Fruit fly (Drosophila melanogaster) whole organism, embryonic: Measurements from ENCODE around the gene CG43168.

Source experiments
- BEAF-32 ChIP-seq: fragments of 200-800 bp; sonication (Bioruptor generic); optimal IDR thresholded peaks from 3 replicates; lab custom pipeline; 2017; ENCODE audit warnings: missing biosample characterization, missing genetic modification characterization, mild to moderate bottlenecking, moderate library complexity, missing genetic modification reagents
- BtbVII ChIP-seq: fragments of 200-800 bp; sonication (Bioruptor generic); optimal IDR thresholded peaks from 3 replicates; lab custom pipeline; 2017; ENCODE audit warnings: missing biosample characterization, mild to moderate bottlenecking, missing genetic modification characterization
- CG14710 ChIP-seq: fragments of 200-800 bp; sonication (Bioruptor generic); optimal IDR thresholded peaks from 3 replicates; lab custom pipeline; 2019; ENCODE audit warnings: missing biosample characterization, mild to moderate bottlenecking, missing genetic modification characterization, moderate library complexity
- CG15011 ChIP-seq: fragments of 200-800 bp; sonication (Bioruptor generic); optimal IDR thresholded peaks from 3 replicates; lab custom pipeline; 2018; ENCODE audit warnings: missing biosample characterization, mild to moderate bottlenecking, missing genetic modification characterization
- CG30020 ChIP-seq: fragments of 200-800 bp; optimal IDR thresholded peaks from 2 replicates; lab custom pipeline; 2019; ENCODE audit warnings: missing biosample characterization, mild to moderate bottlenecking, missing genetic modification characterization, moderate library complexity
- CG8388 ChIP-seq: fragments of 200-800 bp; sonication (Bioruptor generic); optimal IDR thresholded peaks from 2 replicates; lab custom pipeline; 2019; ENCODE audit warnings: missing biosample characterization, mild to moderate bottlenecking, missing genetic modification characterization, moderate library complexity
- CG8478 ChIP-seq: fragments of >200 bp; optimal IDR thresholded peaks from 2 replicates; lab custom pipeline; 2018
- CG9609 ChIP-seq: fragments of 200-800 bp; sonication (Bioruptor generic); optimal IDR thresholded peaks from 3 replicates; lab custom pipeline; 2016; ENCODE audit warnings: missing biosample characterization, missing genetic modification characterization
- CG9797 ChIP-seq: fragments of 200-800 bp; sonication (Bioruptor generic); optimal IDR thresholded peaks from 3 replicates; lab custom pipeline; 2018; ENCODE audit warnings: missing biosample characterization, mild to moderate bottlenecking, missing genetic modification characterization
- D19A ChIP-seq: fragments of 200-800 bp; optimal IDR thresholded peaks from 3 replicates; lab custom pipeline; 2019; ENCODE audit warnings: missing biosample characterization, mild to moderate bottlenecking, missing genetic modification characterization, moderate library complexity
- Dek ChIP-seq: fragments of 200-800 bp; sonication (Bioruptor generic); optimal IDR thresholded peaks from 3 replicates; lab custom pipeline; 2019; ENCODE audit warnings: missing biosample characterization, mild to moderate bottlenecking, missing genetic modification characterization, moderate library complexity
- Dll ChIP-seq: fragments of 200-800 bp; sonication (Bioruptor generic); IDR thresholded peaks from 4 replicates; pipeline ENCODE4 v1.3.6; 2022; ENCODE audit warnings: missing biosample characterization, missing genetic modification characterization; ENCODE audit not compliant: partially characterized antibody
- Drgx ChIP-seq: fragments of 200-800 bp; sonication (Bioruptor generic); IDR thresholded peaks from 2 replicates; pipeline ENCODE4 v1.3.6; 2022; ENCODE audit warnings: missing biosample characterization, missing genetic modification characterization
- H15 ChIP-seq: fragments of 200-800 bp; sonication (Bioruptor generic); IDR thresholded peaks from 3 replicates; pipeline ENCODE4 v1.3.6; 2022; ENCODE audit warnings: missing biosample characterization, missing genetic modification characterization
- Nf-YB ChIP-seq: fragments of 200-800 bp; sonication (Bioruptor generic); optimal IDR thresholded peaks from 3 replicates; lab custom pipeline; 2019; ENCODE audit warnings: missing biosample characterization, mild to moderate bottlenecking, missing genetic modification characterization, moderate library complexity
- Ptx1 ChIP-seq: fragments of 200-800 bp; sonication (Bioruptor generic); IDR thresholded peaks from 2 replicates; pipeline ENCODE4 v1.3.6; 2022; ENCODE audit warnings: missing biosample characterization, missing genetic modification characterization
- ara ChIP-seq: fragments of 200-800 bp; sonication (Bioruptor generic); IDR thresholded peaks from 2 replicates; pipeline ENCODE4 v1.3.6; 2022; ENCODE audit warnings: missing biosample characterization, missing genetic modification characterization
- bowl ChIP-seq: fragments of 200-800 bp; sonication (Bioruptor generic); IDR thresholded peaks from 2 replicates; pipeline ENCODE4 v1.3.6; 2022; ENCODE audit warnings: missing biosample characterization, missing genetic modification characterization
- bsh ChIP-seq, 2 experiments: fragments of 200-800 bp; sonication (Bioruptor generic); optimal IDR thresholded peaks; 2 replicates each; lab custom pipeline; 2017 to 2018; ENCODE audit warnings: mild to moderate bottlenecking in 2 of 2, missing biosample characterization in 2 of 2, missing genetic modification characterization in 2 of 2, moderate library complexity in 1 of 2
- corto ChIP-seq: fragments of 200-800 bp; sonication (Bioruptor generic); optimal IDR thresholded peaks from 2 replicates; lab custom pipeline; 2016; ENCODE audit warnings: missing biosample characterization, mild to moderate bottlenecking, missing genetic modification characterization, moderate library complexity
- crol ChIP-seq: fragments of 200-800 bp; sonication (Bioruptor generic); IDR thresholded peaks from 2 replicates; pipeline ENCODE4 v1.3.6; 2022; ENCODE audit warnings: missing biosample characterization, missing genetic modification characterization
- dimm ChIP-seq: fragments of 200-800 bp; sonication (Bioruptor generic); IDR thresholded peaks from 2 replicates; pipeline ENCODE4 v1.3.6; 2022; ENCODE audit warnings: missing biosample characterization, missing genetic modification characterization
- lbe ChIP-seq: fragments of 200-800 bp; sonication (Bioruptor generic); optimal IDR thresholded peaks from 2 replicates; lab custom pipeline; 2016; ENCODE audit warnings: missing biosample characterization, mild to moderate bottlenecking, missing genetic modification characterization
- nom ChIP-seq: fragments of 200-800 bp; sonication (Bioruptor generic); optimal IDR thresholded peaks from 2 replicates; lab custom pipeline; 2017; ENCODE audit warnings: missing biosample characterization, missing genetic modification characterization, mild to moderate bottlenecking, moderate library complexity, missing genetic modification reagents
- pan ChIP-seq, 4 experiments: fragments of >200 bp in 3 of 4; fragments of 200-800 bp in 1 of 4; sonication (Bioruptor generic) in 1 of 4; optimal IDR thresholded peaks in 3 of 4; IDR thresholded peaks in 1 of 4; 2 replicates each; pipeline versions ENCODE4 v1.3.6 to Lab custom; 2017 to 2022; ENCODE audit warnings: missing biosample characterization in 2 of 4, missing genetic modification characterization in 2 of 4, mixed read lengths in 1 of 4
- sens ChIP-seq: fragments of 200-800 bp; sonication (Bioruptor generic); peaks from one replicate; lab custom pipeline; 2016; ENCODE audit warnings: missing biosample characterization, missing genetic modification characterization
- slp2 ChIP-seq: fragments of 200-800 bp; sonication (Bioruptor generic); optimal IDR thresholded peaks from 2 replicates; lab custom pipeline; 2016; ENCODE audit warnings: missing biosample characterization, missing genetic modification characterization
- ttk ChIP-seq: fragments of 200-800 bp; sonication (Bioruptor generic); IDR thresholded peaks from 2 replicates; pipeline ENCODE4 v2.1.2; 2022; ENCODE audit warnings: missing biosample characterization, missing genetic modification characterization
- vnd ChIP-seq: fragments of 200-800 bp; sonication (Bioruptor generic); IDR thresholded peaks from 3 replicates; pipeline ENCODE4 v1.3.6; 2022; ENCODE audit warnings: missing biosample characterization, missing genetic modification characterization; ENCODE audit not compliant: partially characterized antibody
- zen ChIP-seq: fragments of 200-800 bp; sonication (Bioruptor generic); optimal IDR thresholded peaks from 3 replicates; lab custom pipeline; 2018; ENCODE audit warnings: missing biosample characterization, mild to moderate bottlenecking, missing genetic modification characterization, moderate library complexity

The CG43168 gene

DNA sequence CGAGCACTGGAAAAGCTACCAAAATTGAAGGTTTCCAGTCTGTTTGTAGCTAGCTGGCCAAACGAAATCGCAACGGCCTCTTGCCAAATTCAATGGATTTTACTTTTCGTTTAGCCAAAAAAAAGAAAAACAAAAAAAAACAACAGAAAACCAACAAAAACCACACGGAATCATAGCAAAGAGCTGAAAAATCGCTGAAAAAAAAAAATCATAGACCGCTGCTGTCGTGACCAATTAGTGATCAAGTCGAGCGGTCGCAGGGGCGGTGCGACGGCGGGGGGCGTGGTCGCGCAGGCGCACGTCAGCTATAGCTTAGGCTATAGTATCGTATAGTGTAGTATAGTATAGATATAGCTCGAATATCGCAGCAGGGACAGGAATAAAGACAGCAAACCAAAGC is 658 bp upstream of the CG43168 start:
- TF ChIP-seq dimm (GFP tag; lab: Robert Waterston, UW) (no peak), crol (0 out of 2 replicates have a peak, but pooled peaks have one; percentile 26), vnd (GFP tag; lab: Robert Waterston, UW) (0 out of 3 replicates have a peak, but pooled peaks have one; percentile 17), Drgx (GFP tag; lab: Robert Waterston, UW) (peak; percentile 81)

DNA sequence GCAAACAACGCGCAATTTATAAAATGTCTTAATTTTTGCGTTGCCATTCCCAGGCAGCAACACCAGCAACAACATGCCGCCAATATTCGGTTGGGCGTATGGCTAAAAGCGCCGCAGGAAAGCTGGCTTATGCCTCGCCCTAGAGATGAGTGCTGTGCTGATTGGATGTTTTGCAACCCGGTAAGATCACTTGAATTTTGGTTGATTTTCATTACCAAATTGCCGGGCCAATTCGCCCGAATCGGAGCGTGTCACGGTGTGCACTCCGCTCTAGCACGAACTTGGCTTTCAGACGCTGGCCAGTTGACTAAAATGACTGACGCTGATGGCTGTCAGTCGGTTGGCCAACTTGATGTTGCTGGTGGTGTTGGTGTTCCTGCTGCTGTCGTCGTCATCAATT is 9.8 kb downstream of the CG43168 start:
- TF ChIP-seq Drgx (GFP tag; lab: Robert Waterston, UW) (peak; percentile 67), CG9797 (no peak), CG8478 (no peak), Dek (no peak), corto (GFP tag; lab: Kevin White, UChicago) (peak; percentile 20), nom (GFP tag; lab: Kevin White, UChicago) (peak; percentile 55), lbe (peak; percentile 37), H15 (peak; percentile 12; the same call in 1 of the 3 replicates), BEAF-32 (GFP tag; lab: Kevin White, UChicago) (peak; percentile 3), Dll (0 out of 4 replicates have a peak, but pooled peaks have one; percentile 28)

DNA sequence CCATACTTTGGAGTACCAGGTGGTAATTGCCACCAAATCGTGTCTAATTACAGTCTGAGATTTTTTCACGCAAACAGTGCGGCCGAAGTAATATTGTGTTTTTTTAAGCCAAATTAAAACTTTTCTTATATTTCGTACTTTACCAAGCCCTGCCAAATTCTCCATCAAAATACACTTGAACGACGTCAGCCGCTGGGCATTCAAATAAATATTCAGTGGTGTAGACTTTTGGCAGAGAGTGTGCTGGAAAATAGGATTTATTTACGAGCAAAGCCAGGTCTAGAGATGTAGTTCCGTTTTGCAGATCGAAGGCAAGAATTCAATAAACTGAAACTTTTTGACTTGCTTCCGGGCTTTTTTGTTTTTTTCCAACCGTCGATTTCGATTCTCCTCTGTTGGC is 21.0 kb downstream of the CG43168 start:
- TF ChIP-seq CG9609 (GFP tag; lab: Kevin White, UChicago), result no peak
- no peak for TF ChIP-seq bowl (GFP tag; lab: Robert Waterston, UW)
- no peak for TF ChIP-seq CG14710 (tag; lab: Kevin White, UChicago)
- TF ChIP-seq CG8388 (GFP tag; lab: Kevin White, UChicago), result peak; percentile 55

DNA sequence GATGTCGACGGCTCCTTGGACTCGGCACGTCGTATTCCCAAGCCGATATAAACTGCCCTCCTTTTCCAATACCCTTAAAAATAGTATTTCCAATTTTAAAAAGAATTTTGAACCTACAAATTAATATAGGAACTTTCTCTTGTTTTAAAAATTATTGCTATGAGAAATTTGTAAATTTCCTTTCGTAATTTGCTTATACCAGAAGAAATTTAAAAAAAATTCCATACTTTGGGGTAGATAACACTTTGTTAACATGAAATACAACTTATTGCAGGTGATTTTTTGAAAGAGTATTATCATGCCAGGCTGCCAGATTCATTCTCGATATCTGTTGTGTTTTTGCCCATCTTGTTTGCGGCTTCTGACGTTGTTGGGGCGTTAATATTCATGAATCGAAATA is 26.9 kb downstream of the CG43168 start:
- TF ChIP-seq pan (optimal IDR thresholded peaks at IDR 0.05; lab: Kevin White, UChicago), result no peak
- TF ChIP-seq pan (GFP tag; optimal IDR thresholded peaks at IDR 0.05 in 1 of 2, IDR thresholded peaks at IDR 0.05 in 1 of 2), result no peak
- TF ChIP-seq ttk, result no peak
- TF ChIP-seq Nf-YB, result no peak
- no peak for TF ChIP-seq CG15011 (GFP tag; lab: Kevin White, UChicago)
- TF ChIP-seq D19A (tag; lab: Kevin White, UChicago), result peak; percentile 7
- TF ChIP-seq zen, result no peak
- no peak for TF ChIP-seq Ptx1 (GFP tag; lab: Robert Waterston, UW)
- TF ChIP-seq slp2 (GFP tag; lab: Kevin White, UChicago), result no peak

DNA sequence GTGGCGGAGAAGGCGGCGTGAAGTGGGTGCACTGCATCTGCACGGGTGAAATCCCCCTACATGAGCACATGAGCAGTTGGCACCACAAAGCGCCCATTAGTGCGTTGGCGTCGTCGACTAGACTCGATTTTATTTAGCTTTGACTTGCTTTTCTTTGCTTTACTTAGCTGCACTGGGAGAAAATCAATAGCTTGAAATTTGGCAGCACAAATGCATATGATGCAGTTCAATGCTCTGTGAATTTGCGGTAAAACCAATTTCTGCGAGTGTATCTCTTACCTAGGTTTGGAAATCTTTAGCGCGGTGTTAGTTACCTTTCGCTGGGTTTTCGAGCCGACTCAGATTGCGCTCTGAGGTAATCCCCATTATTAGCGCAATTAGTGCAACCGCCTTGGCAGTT is 29.3 kb downstream of the CG43168 start:
- TF ChIP-seq BtbVII (GFP tag; lab: Kevin White, UChicago) (no peak), Drgx (GFP tag; lab: Robert Waterston, UW) (peak; percentile 58)

DNA sequence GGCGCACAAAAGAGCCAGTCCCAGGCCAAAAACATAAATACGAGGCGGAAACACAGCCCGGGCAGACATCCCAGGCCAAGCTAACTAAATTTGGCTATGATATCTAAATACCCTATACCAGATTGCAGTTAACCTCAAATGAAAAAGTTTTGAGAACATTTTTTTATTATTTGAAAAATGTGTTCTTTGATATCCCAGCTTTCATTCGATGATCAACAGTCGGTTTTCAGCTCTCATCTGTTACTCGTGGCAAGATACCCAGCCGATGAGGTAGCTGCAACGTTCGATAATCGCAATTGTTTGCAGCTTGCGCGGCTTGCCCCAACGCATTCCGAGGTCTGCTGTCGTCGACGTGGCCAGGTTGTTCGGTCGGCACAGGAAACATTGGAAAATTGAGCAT is 31.7 kb downstream of the CG43168 start:
- TF ChIP-seq sens (GFP tag; lab: Kevin White, UChicago) (no peak), Drgx (GFP tag; lab: Robert Waterston, UW) (peak; percentile 59)

DNA sequence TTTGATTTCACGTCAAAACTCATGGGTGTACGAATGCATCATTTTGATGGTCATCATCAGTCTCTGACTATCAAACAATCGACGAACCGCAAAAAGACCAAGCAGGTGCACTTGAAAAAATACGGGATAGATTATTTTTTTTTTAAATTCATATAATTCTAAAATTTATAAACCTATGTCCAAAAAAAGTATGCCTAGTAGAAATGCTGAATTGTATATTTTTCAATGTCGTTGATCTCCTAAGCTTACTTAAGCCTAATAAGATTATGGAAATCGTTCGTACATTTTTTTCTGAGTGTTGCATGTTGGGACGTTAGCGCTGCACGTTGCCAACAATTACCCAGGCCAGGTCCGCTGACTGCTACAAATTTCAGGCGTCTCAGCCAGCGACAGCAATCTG is 33.0 kb downstream of the CG43168 start:
- TF ChIP-seq Drgx (GFP tag; lab: Robert Waterston, UW) (peak; percentile 77), CG30020 (tag; lab: Kevin White, UChicago) (no peak), bsh (GFP tag; optimal IDR thresholded peaks at IDR 0.05; lab: Kevin White, UChicago) (peak in 1 of 2 experiments; percentile 17), ara (GFP tag; lab: Robert Waterston, UW) (peak; percentile 41; the same call in 1 of the 2 replicates)
